In genomic region chrX:15579579-15579978, dm6 we compare ENCODE assay signal across 3 fruit fly cellular contexts.
TF ChIP-seq lines count a peak whose summit lies in the region.

No protein-coding gene starts in this region.

TF ChIP-seq in whole organism, embryonic, 481 proteins besides CTCF, POLR2A, EP300 and RAD21 (continued from another document and continues in another):
- peak; percentile 84 for TF ChIP-seq CG18764 (GFP tag; optimal IDR thresholded peaks at IDR 0.05; lab: Kevin White, UChicago)
- peak; percentile 80 for TF ChIP-seq twi (tag; optimal IDR thresholded peaks at IDR 0.05; lab: Kevin White, UChicago)
- TF ChIP-seq fu2 (GFP tag; optimal IDR thresholded peaks at IDR 0.05; lab: Kevin White, UChicago), result peak; percentile 83
- TF ChIP-seq br (optimal IDR thresholded peaks at IDR 0.05; lab: Kevin White, UChicago), result no peak
- TF ChIP-seq CG10267 (tag; optimal IDR thresholded peaks at IDR 0.05; lab: Kevin White, UChicago), result peak; percentile 78
- TF ChIP-seq Side (GFP tag; optimal IDR thresholded peaks at IDR 0.05; lab: Kevin White, UChicago), result peak; percentile 94
- peak; percentile 82 for TF ChIP-seq tup (GFP tag; optimal IDR thresholded peaks at IDR 0.05; lab: Kevin White, UChicago)
- peak; percentile 80; the same call in 1 of the 2 replicates for TF ChIP-seq aop (GFP tag; IDR thresholded peaks at IDR 0.05; lab: Robert Waterston, UW)
- TF ChIP-seq D19B (GFP tag; optimal IDR thresholded peaks at IDR 0.05; lab: Kevin White, UChicago), result peak; percentile 82
- TF ChIP-seq CG5953 (GFP tag; IDR thresholded peaks at IDR 0.05; lab: Robert Waterston, UW), result peak; percentile 84
- TF ChIP-seq CG17802 (tag; optimal IDR thresholded peaks at IDR 0.05; lab: Kevin White, UChicago), result peak; percentile 78
- peak; percentile 90 for TF ChIP-seq CG10366 (GFP tag; IDR thresholded peaks at IDR 0.05; lab: Robert Waterston, UW)
- TF ChIP-seq CG9932 (GFP tag; IDR thresholded peaks at IDR 0.05; lab: Robert Waterston, UW), result peak; percentile 97
- peak; percentile 89 for TF ChIP-seq Oaz (GFP tag; IDR thresholded peaks at IDR 0.05; lab: Robert Waterston, UW)
- TF ChIP-seq zen2 (GFP tag; IDR thresholded peaks at IDR 0.05; lab: Robert Waterston, UW; ENCODE audit: partially characterized antibody), result no peak
- TF ChIP-seq CG7987 (GFP tag; optimal IDR thresholded peaks at IDR 0.05; lab: Kevin White, UChicago), result peak; percentile 82
- peak in 1 of 2 experiments; percentile 65 for TF ChIP-seq Hr78 (GFP tag; optimal IDR thresholded peaks at IDR 0.05; lab: Kevin White, UChicago)
- TF ChIP-seq Mad (GFP tag; optimal IDR thresholded peaks at IDR 0.05; lab: Kevin White, UChicago), result peak; percentile 92
- TF ChIP-seq h (optimal IDR thresholded peaks at IDR 0.05; lab: Kevin White, UChicago), result no peak
- TF ChIP-seq CG6854 (GFP tag; optimal IDR thresholded peaks at IDR 0.05; lab: Kevin White, UChicago), result peak; percentile 79
- peak; percentile 75 for TF ChIP-seq Abd-B (GFP tag; optimal IDR thresholded peaks at IDR 0.05; lab: Kevin White, UChicago)
- TF ChIP-seq Gsc (GFP tag; IDR thresholded peaks at IDR 0.05; lab: Robert Waterston, UW), result peak; percentile 83
- TF ChIP-seq unpg (GFP tag; optimal IDR thresholded peaks at IDR 0.05; lab: Kevin White, UChicago), result peak; percentile 92
- peak; percentile 91 for TF ChIP-seq ken (GFP tag; IDR thresholded peaks at IDR 0.05; lab: Robert Waterston, UW)
- peak; percentile 91 for TF ChIP-seq CG6175 (GFP tag; IDR thresholded peaks at IDR 0.05; lab: Robert Waterston, UW)
- peak; percentile 96 for TF ChIP-seq dysf (GFP tag; IDR thresholded peaks at IDR 0.05; lab: Robert Waterston, UW)
- no peak for TF ChIP-seq Kr (GFP tag; optimal IDR thresholded peaks at IDR 0.05; lab: Kevin White, UChicago)
- TF ChIP-seq bbx (GFP tag; IDR thresholded peaks at IDR 0.05; lab: Robert Waterston, UW; ENCODE audit: partially characterized antibody), result no peak
- TF ChIP-seq CG16813 (GFP tag; IDR thresholded peaks at IDR 0.05; lab: Robert Waterston, UW; ENCODE audit: partially characterized antibody), result no peak
- peak; percentile 89 for TF ChIP-seq CG9727 (GFP tag; optimal IDR thresholded peaks at IDR 0.05; lab: Kevin White, UChicago)
- TF ChIP-seq gt (GFP tag; IDR thresholded peaks at IDR 0.05; lab: Robert Waterston, UW), result 0 out of 2 replicates have a peak, but pooled peaks have one; percentile 64
- TF ChIP-seq Oli (tag; optimal IDR thresholded peaks at IDR 0.05; lab: Kevin White, UChicago), result peak; percentile 89
- no peak for TF ChIP-seq zf30C (GFP tag; optimal IDR thresholded peaks at IDR 0.05; lab: Kevin White, UChicago)
- TF ChIP-seq zfh1 (GFP tag; IDR thresholded peaks at IDR 0.05; lab: Robert Waterston, UW), result peak; percentile 93
- TF ChIP-seq tgo (GFP tag; IDR thresholded peaks at IDR 0.05; lab: Robert Waterston, UW), result peak; percentile 89
- TF ChIP-seq CoRest (tag; optimal IDR thresholded peaks at IDR 0.05; lab: Kevin White, UChicago), result peak; percentile 91
- TF ChIP-seq NfI (GFP tag; optimal IDR thresholded peaks at IDR 0.05; lab: Kevin White, UChicago), result peak; percentile 92
- TF ChIP-seq Ets65A (GFP tag; lab: Kevin White, UChicago), result peak; percentile 97
- TF ChIP-seq CG34376 (GFP tag; optimal IDR thresholded peaks at IDR 0.05; lab: Kevin White, UChicago), result peak; percentile 79
- peak; percentile 90 for TF ChIP-seq CG4854 (GFP tag; optimal IDR thresholded peaks at IDR 0.05; lab: Kevin White, UChicago)
- no peak for TF ChIP-seq D (optimal IDR thresholded peaks at IDR 0.05; lab: Kevin White, UChicago)
- TF ChIP-seq D (GFP tag; optimal IDR thresholded peaks at IDR 0.05; lab: Kevin White, UChicago), result peak; percentile 87
- peak; percentile 86 for TF ChIP-seq CG33213 (GFP tag; optimal IDR thresholded peaks at IDR 0.05; lab: Kevin White, UChicago)

TF ChIP-seq in whole organism, prepupa, 60 proteins besides CTCF, POLR2A, EP300 and RAD21 (continued from another document):
- TF ChIP-seq CG6808 (GFP tag; optimal IDR thresholded peaks at IDR 0.05; lab: Kevin White, UChicago) (peak; percentile 90), Eip75B (GFP tag; optimal IDR thresholded peaks at IDR 0.05; lab: Kevin White, UChicago) (peak; percentile 93), CG10631 (GFP tag; optimal IDR thresholded peaks at IDR 0.05; lab: Kevin White, UChicago) (peak; percentile 93), CG15336 (GFP tag; IDR thresholded peaks at IDR 0.05; lab: Robert Waterston, UW) (peak; percentile 91), fkh (GFP tag; optimal IDR thresholded peaks at IDR 0.05; lab: Kevin White, UChicago) (peak; percentile 88), Hr38 (GFP tag; optimal IDR thresholded peaks at IDR 0.05; lab: Kevin White, UChicago) (no peak), CG7368 (GFP tag; optimal IDR thresholded peaks at IDR 0.05; lab: Kevin White, UChicago) (no peak), CG4318 (GFP tag; optimal IDR thresholded peaks at IDR 0.05; lab: Kevin White, UChicago) (no peak), svp (GFP tag; lab: Kevin White, UChicago) (peak; percentile 98), CG6276 (GFP tag; optimal IDR thresholded peaks at IDR 0.05; lab: Kevin White, UChicago) (no peak), Sox102F (GFP tag; optimal IDR thresholded peaks at IDR 0.05; lab: Kevin White, UChicago) (peak; percentile 97), CG6854 (GFP tag; optimal IDR thresholded peaks at IDR 0.05; lab: Kevin White, UChicago) (peak; percentile 93), cyc (GFP tag; optimal IDR thresholded peaks at IDR 0.05; lab: Kevin White, UChicago) (peak; percentile 97), net (GFP tag; optimal IDR thresholded peaks at IDR 0.05; lab: Kevin White, UChicago) (peak; percentile 91), OdsH (GFP tag; optimal IDR thresholded peaks at IDR 0.05; lab: Kevin White, UChicago) (peak; percentile 93), Gug (GFP tag; IDR thresholded peaks at IDR 0.05; lab: Robert Waterston, UW) (peak; percentile 89), Hr4 (GFP tag; optimal IDR thresholded peaks at IDR 0.05; lab: Kevin White, UChicago) (peak; percentile 78), spab (GFP tag; optimal IDR thresholded peaks at IDR 0.05; lab: Kevin White, UChicago) (peak; percentile 86), CG31627 (GFP tag; optimal IDR thresholded peaks at IDR 0.05; lab: Kevin White, UChicago) (peak; percentile 97), topi (GFP tag; optimal IDR thresholded peaks at IDR 0.05; lab: Kevin White, UChicago) (peak; percentile 97), CG6792 (GFP tag; optimal IDR thresholded peaks at IDR 0.05; lab: Kevin White, UChicago) (peak; percentile 94), CG8632 (GFP tag; optimal IDR thresholded peaks at IDR 0.05; lab: Kevin White, UChicago) (peak; percentile 89), CG10669 (GFP tag; optimal IDR thresholded peaks at IDR 0.05; lab: Kevin White, UChicago) (peak; percentile 90), fd85E (GFP tag; optimal IDR thresholded peaks at IDR 0.05; lab: Kevin White, UChicago) (peak; percentile 81), Ets96B (tag; optimal IDR thresholded peaks at IDR 0.05; lab: Kevin White, UChicago) (peak; percentile 85), CG32006 (GFP tag; optimal IDR thresholded peaks at IDR 0.05; lab: Kevin White, UChicago) (peak; percentile 89), salr (GFP tag; optimal IDR thresholded peaks at IDR 0.05; lab: Kevin White, UChicago) (peak; percentile 73 to 90), CG16779 (tag; optimal IDR thresholded peaks at IDR 0.05; lab: Kevin White, UChicago) (no peak), Eip78C (GFP tag; lab: Kevin White, UChicago) (peak; percentile 97), CG34406 (GFP tag; optimal IDR thresholded peaks at IDR 0.05; lab: Kevin White, UChicago) (peak; percentile 90), Lpt (GFP tag; optimal IDR thresholded peaks at IDR 0.05; lab: Kevin White, UChicago) (peak; percentile 87), dac (GFP tag; optimal IDR thresholded peaks at IDR 0.05; lab: Kevin White, UChicago) (peak; percentile 76), CG3032 (tag; optimal IDR thresholded peaks at IDR 0.05; lab: Kevin White, UChicago) (peak; percentile 88), achi (GFP tag; optimal IDR thresholded peaks at IDR 0.05; lab: Kevin White, UChicago) (peak; percentile 92), CG1621 (tag; optimal IDR thresholded peaks at IDR 0.05; lab: Kevin White, UChicago) (peak; percentile 94), pdm3 (GFP tag; optimal IDR thresholded peaks at IDR 0.05; lab: Kevin White, UChicago) (peak; percentile 95), dsx (GFP tag; optimal IDR thresholded peaks at IDR 0.05; lab: Kevin White, UChicago; ENCODE audit: poor library complexity, severe bottlenecking) (peak; percentile 89), CG6163 (GFP tag; IDR thresholded peaks at IDR 0.05; lab: Robert Waterston, UW) (peak; percentile 97)
TF ChIP-seq in whole organism, prepupa: peak in this region for 55.

TF ChIP-seq in whole organism, wandering third instar larva, 38 proteins besides CTCF, POLR2A, EP300 and RAD21 (continued from another document):
- TF ChIP-seq tai (GFP tag; optimal IDR thresholded peaks at IDR 0.05; lab: Kevin White, UChicago) (no peak), Hr83 (GFP tag; optimal IDR thresholded peaks at IDR 0.05; lab: Kevin White, UChicago; ENCODE audit: poor library complexity, severe bottlenecking) (peak; percentile 96), OdsH (GFP tag; optimal IDR thresholded peaks at IDR 0.05; lab: Kevin White, UChicago) (peak; percentile 96), Sp1 (GFP tag; optimal IDR thresholded peaks at IDR 0.05; lab: Kevin White, UChicago) (peak; percentile 97), sv (GFP tag; optimal IDR thresholded peaks at IDR 0.05; lab: Kevin White, UChicago) (peak; percentile 93)
